Fruit fly (Drosophila melanogaster) whole organism, adult: ENCODE results near the gene CG5162.

Source experiments
- CG11617 ChIP-seq: fragments of 200-800 bp; sonication (Bioruptor generic); optimal IDR thresholded peaks from 2 replicates; lab custom pipeline; 2017; ENCODE audit warnings: mild to moderate bottlenecking, missing biosample characterization, missing genetic modification reagents, missing genetic modification characterization
- CG12768 ChIP-seq: fragments of 200-800 bp; sonication (Bioruptor generic); optimal IDR thresholded peaks from 2 replicates; lab custom pipeline; 2017; ENCODE audit warnings: missing biosample characterization, missing genetic modification characterization, mild to moderate bottlenecking, moderate library complexity, missing genetic modification reagents
- CG14711 ChIP-seq: fragments of 200-800 bp; sonication (Bioruptor generic); optimal IDR thresholded peaks from 2 replicates; lab custom pipeline; 2018; ENCODE audit warnings: missing biosample characterization, mild to moderate bottlenecking, missing genetic modification characterization, moderate library complexity
- CG1620 ChIP-seq: fragments of 200-800 bp; sonication (Bioruptor generic); optimal IDR thresholded peaks from 2 replicates; lab custom pipeline; 2016; ENCODE audit warnings: missing biosample characterization, missing genetic modification characterization
- CG33017 ChIP-seq: fragments of 200-800 bp; sonication (Bioruptor generic); optimal IDR thresholded peaks from 2 replicates; lab custom pipeline; 2018; ENCODE audit warnings: missing biosample characterization, mild to moderate bottlenecking, missing genetic modification characterization, moderate library complexity
- CG5204 ChIP-seq: fragments of 200-800 bp; sonication (Bioruptor generic); optimal IDR thresholded peaks from 2 replicates; lab custom pipeline; 2016; ENCODE audit warnings: missing biosample characterization, missing genetic modification characterization
- CG7045 ChIP-seq: fragments of 200-800 bp; sonication (Bioruptor generic); optimal IDR thresholded peaks from 2 replicates; lab custom pipeline; 2017; ENCODE audit warnings: missing biosample characterization, mild to moderate bottlenecking, missing genetic modification characterization
- CG7101 ChIP-seq: fragments of 200-800 bp; sonication (Bioruptor generic); optimal IDR thresholded peaks from 2 replicates; lab custom pipeline; 2018; ENCODE audit warnings: missing biosample characterization, mild to moderate bottlenecking, missing genetic modification characterization, moderate library complexity
- Clk ChIP-seq: fragments of 200-800 bp; sonication (Bioruptor generic); optimal IDR thresholded peaks from 2 replicates; lab custom pipeline; 2017; ENCODE audit warnings: missing biosample characterization, missing genetic modification characterization
- Crg-1 ChIP-seq: fragments of 200-800 bp; sonication (Bioruptor generic); optimal IDR thresholded peaks from 2 replicates; lab custom pipeline; 2016; ENCODE audit warnings: missing biosample characterization, missing genetic modification characterization
- Hr96 ChIP-seq: fragments of 200-800 bp; sonication (Bioruptor generic); optimal IDR thresholded peaks from 2 replicates; lab custom pipeline; 2016; ENCODE audit warnings: missing biosample characterization, missing genetic modification characterization
- Mnt ChIP-seq: fragments of 200-800 bp; sonication (Bioruptor generic); optimal IDR thresholded peaks from 2 replicates; lab custom pipeline; 2016; ENCODE audit warnings: missing biosample characterization, mild to moderate bottlenecking, missing genetic modification characterization
- bab1 ChIP-seq: fragments of 200-800 bp; sonication (Bioruptor generic); optimal IDR thresholded peaks from 3 replicates; lab custom pipeline; 2019; ENCODE audit warnings: missing biosample characterization, mild to moderate bottlenecking, missing genetic modification characterization, moderate library complexity
- cic ChIP-seq: fragments of 200-800 bp; sonication (Bioruptor generic); optimal IDR thresholded peaks from 2 replicates; lab custom pipeline; 2017; ENCODE audit warnings: missing biosample characterization, mild to moderate bottlenecking, missing genetic modification characterization, moderate library complexity
- cnc ChIP-seq, 2 experiments: fragments of >200 bp; optimal IDR thresholded peaks; 2 replicates each; lab custom pipeline; 2017
- kay ChIP-seq: fragments of 200-800 bp; sonication (Bioruptor generic); peaks from one replicate; lab custom pipeline; 2016; ENCODE audit warnings: missing biosample characterization, missing genetic modification characterization, borderline replicate concordance
- ovo ChIP-seq: fragments of 200-800 bp; sonication (Bioruptor generic); optimal IDR thresholded peaks from 2 replicates; lab custom pipeline; 2016; ENCODE audit warnings: missing biosample characterization, missing genetic modification characterization
- pad ChIP-seq: fragments of 200-800 bp; sonication (Bioruptor generic); optimal IDR thresholded peaks from 3 replicates; lab custom pipeline; 2017; ENCODE audit warnings: missing biosample characterization, missing genetic modification characterization, mild to moderate bottlenecking, moderate library complexity, missing genetic modification reagents
- tj ChIP-seq: fragments of 200-800 bp; sonication (Bioruptor generic); optimal IDR thresholded peaks from 3 replicates; lab custom pipeline; 2017; ENCODE audit warnings: missing biosample characterization, mild to moderate bottlenecking, missing genetic modification characterization, moderate library complexity
- toe ChIP-seq: fragments of 200-800 bp; sonication (Bioruptor generic); optimal IDR thresholded peaks from 2 replicates; lab custom pipeline; 2016; ENCODE audit warnings: missing biosample characterization, missing genetic modification characterization

CG5162 gene

dm6 chrX:17181264-17182198, 33.6 kb upstream of the CG5162 start:
- TF ChIP-seq toe (GFP tag; lab: Kevin White, UChicago): no peak
- TF ChIP-seq kay: peak; percentile 35
- TF ChIP-seq Hr96: no peak
- no peak for TF ChIP-seq Mnt (GFP tag; lab: Kevin White, UChicago)
- no peak for TF ChIP-seq bab1
- TF ChIP-seq CG14711 (tag; lab: Kevin White, UChicago): peak; percentile 6
- TF ChIP-seq CG5204: no peak
- no peak for TF ChIP-seq CG7101

dm6 chrX:17183486-17183885, 31.6 kb upstream of the CG5162 start:
- TF ChIP-seq cnc (optimal IDR thresholded peaks at IDR 0.05; lab: Kevin White, UChicago) (no peak), kay (no peak), pad (peak; percentile 0), Hr96 (no peak), Mnt (GFP tag; lab: Kevin White, UChicago) (peak; percentile 16), Clk (GFP tag; lab: Kevin White, UChicago) (no peak), CG11617 (GFP tag; lab: Kevin White, UChicago) (no peak), ovo (GFP tag; lab: Kevin White, UChicago) (no peak), CG5204 (no peak), bab1 (no peak), toe (GFP tag; lab: Kevin White, UChicago) (no peak), CG1620 (GFP tag; lab: Kevin White, UChicago) (peak; percentile 47), CG33017 (tag; lab: Kevin White, UChicago) (no peak), CG7045 (GFP tag; lab: Kevin White, UChicago) (no peak), Crg-1 (peak; percentile 70), CG14711 (tag; lab: Kevin White, UChicago) (peak; percentile 23), CG12768 (GFP tag; lab: Kevin White, UChicago) (no peak), CG7101 (peak; percentile 43), tj (GFP tag; lab: Kevin White, UChicago) (no peak), cic (no peak)

dm6 chrX:17186432-17186831, 28.7 kb upstream of the CG5162 start:
- no peak for TF ChIP-seq CG14711 (tag; lab: Kevin White, UChicago)
- TF ChIP-seq Mnt (GFP tag; lab: Kevin White, UChicago): peak; percentile 19
- no peak for TF ChIP-seq pad
- no peak for TF ChIP-seq ovo (GFP tag; lab: Kevin White, UChicago)
- TF ChIP-seq toe (GFP tag; lab: Kevin White, UChicago): no peak
- no peak for TF ChIP-seq CG12768 (GFP tag; lab: Kevin White, UChicago)
- TF ChIP-seq Crg-1: no peak
- no peak for TF ChIP-seq CG1620 (GFP tag; lab: Kevin White, UChicago)
- TF ChIP-seq CG7045 (GFP tag; lab: Kevin White, UChicago): no peak
- TF ChIP-seq tj (GFP tag; lab: Kevin White, UChicago): no peak
- TF ChIP-seq Clk (GFP tag; lab: Kevin White, UChicago): no peak
- TF ChIP-seq Hr96: no peak
- no peak for TF ChIP-seq bab1
- TF ChIP-seq cic: peak; percentile 79
- TF ChIP-seq CG7101: peak; percentile 7
- no peak for TF ChIP-seq CG5204
- TF ChIP-seq cnc (optimal IDR thresholded peaks at IDR 0.05; lab: Kevin White, UChicago): no peak
- TF ChIP-seq CG33017 (tag; lab: Kevin White, UChicago): no peak
- TF ChIP-seq CG11617 (GFP tag; lab: Kevin White, UChicago): no peak
- TF ChIP-seq kay: peak; percentile 60

dm6 chrX:17187495-17187894, 27.6 kb upstream of the CG5162 start:
- TF ChIP-seq bab1 (peak; percentile 12), kay (no peak), tj (GFP tag; lab: Kevin White, UChicago) (no peak), CG14711 (tag; lab: Kevin White, UChicago) (no peak), CG33017 (tag; lab: Kevin White, UChicago) (no peak)

- TF ChIP-seq cnc (optimal IDR thresholded peaks at IDR 0.05; lab: Kevin White, UChicago): no peak
- no peak for TF ChIP-seq CG7045 (GFP tag; lab: Kevin White, UChicago)
- TF ChIP-seq CG1620 (GFP tag; lab: Kevin White, UChicago): no peak
- TF ChIP-seq CG33017 (tag; lab: Kevin White, UChicago): no peak
- TF ChIP-seq Clk (GFP tag; lab: Kevin White, UChicago): no peak
- no peak for TF ChIP-seq CG11617 (GFP tag; lab: Kevin White, UChicago)
- no peak for TF ChIP-seq pad
- TF ChIP-seq Crg-1: no peak
- TF ChIP-seq Mnt (GFP tag; lab: Kevin White, UChicago): no peak
- TF ChIP-seq CG5204: no peak
- TF ChIP-seq CG14711 (tag; lab: Kevin White, UChicago): no peak
- TF ChIP-seq bab1: no peak
- TF ChIP-seq CG7101: no peak
- no peak for TF ChIP-seq CG12768 (GFP tag; lab: Kevin White, UChicago)
- no peak for TF ChIP-seq ovo (GFP tag; lab: Kevin White, UChicago)
- no peak for TF ChIP-seq toe (GFP tag; lab: Kevin White, UChicago)
- TF ChIP-seq kay: no peak
Measured at dm6 chrX:17188167-17188566, 26.9 kb upstream of the CG5162 start.

- TF ChIP-seq CG1620 (GFP tag; lab: Kevin White, UChicago) (no peak), Crg-1 (no peak), pad (no peak), bab1 (no peak), CG33017 (tag; lab: Kevin White, UChicago) (no peak), CG7101 (no peak), CG11617 (GFP tag; lab: Kevin White, UChicago) (no peak), ovo (GFP tag; lab: Kevin White, UChicago) (no peak), cic (no peak), Clk (GFP tag; lab: Kevin White, UChicago) (no peak), CG7045 (GFP tag; lab: Kevin White, UChicago) (no peak), cnc (optimal IDR thresholded peaks at IDR 0.05; lab: Kevin White, UChicago) (no peak), Mnt (GFP tag; lab: Kevin White, UChicago) (no peak), toe (GFP tag; lab: Kevin White, UChicago) (no peak)
Measured at dm6 chrX:17202498-17203162, 12.5 kb upstream of the CG5162 start, which contains the start of the genes TTLL1A and CG5070. TSS of gene TTLL1A (minus strand) at chrX:17202598. TSS of gene CG5070 (plus strand) at chrX:17203112.
